Worm (Caenorhabditis elegans) whole organism, early embryonic: ENCODE data around the gene nhr-246.

Experiments
- aly-1 ChIP-seq: sonication (generic microtip); optimal IDR thresholded peaks from 2 replicates; lab custom pipeline; 2016; ENCODE audit warnings: missing genetic modification characterization, missing compliant biosample characterization
- ama-1 ChIP-seq: fragments of 150-350 bp; optimal IDR thresholded peaks from 2 replicates; lab custom pipeline; 2014
- ceh-13 ChIP-seq: fragments of 200-800 bp; sonication (Bioruptor generic); optimal IDR thresholded peaks from 2 replicates; lab custom pipeline; 2018; ENCODE audit warnings: mild to moderate bottlenecking, missing genetic modification characterization, missing compliant biosample characterization
- ceh-36 ChIP-seq: sonication (generic microtip); optimal IDR thresholded peaks from 2 replicates; lab custom pipeline; 2016; ENCODE audit warnings: missing genetic modification characterization, inconsistent platforms, missing compliant biosample characterization
- ets-7 ChIP-seq: sonication (generic microtip); optimal IDR thresholded peaks from 2 replicates; lab custom pipeline; 2016; ENCODE audit warnings: missing genotype, missing genetic modification characterization, missing compliant biosample characterization
- flt-1 ChIP-seq: fragments of 200-800 bp; sonication (Bioruptor generic); IDR thresholded peaks from 2 replicates; pipeline ENCODE4 v1.3.6; 2022; ENCODE audit warnings: missing genetic modification characterization, missing compliant biosample characterization
- hmbx-1 ChIP-seq: sonication (generic microtip); optimal IDR thresholded peaks from 2 replicates; lab custom pipeline; 2016; ENCODE audit warnings: mild to moderate bottlenecking, missing genetic modification characterization, missing compliant biosample characterization
- hmg-4 ChIP-seq: fragments of 200-800 bp; sonication (Bioruptor generic); optimal IDR thresholded peaks from 2 replicates; lab custom pipeline; 2018; ENCODE audit warnings: mild to moderate bottlenecking, missing genetic modification characterization, missing compliant biosample characterization
- hnd-1 ChIP-seq: sonication (generic microtip); optimal IDR thresholded peaks from 2 replicates; lab custom pipeline; 2016; ENCODE audit warnings: missing genetic modification characterization, missing compliant biosample characterization
- pes-1 ChIP-seq: fragments of 200-800 bp; sonication (Bioruptor generic); IDR thresholded peaks from 2 replicates; pipeline ENCODE4 v1.3.6; 2022; ENCODE audit warnings: missing genetic modification reagents, missing genetic modification characterization, missing compliant biosample characterization
- scrt-1 ChIP-seq: fragments of 200-800 bp; sonication (Bioruptor generic); IDR thresholded peaks from 2 replicates; pipeline ENCODE4 v1.3.6; 2022; ENCODE audit warnings: missing genetic modification characterization, missing compliant biosample characterization
- tbx-11 ChIP-seq: fragments of 200-800 bp; sonication (Bioruptor generic); IDR thresholded peaks from 2 replicates; pipeline ENCODE4 v1.3.6; 2022; ENCODE audit warnings: missing genetic modification characterization, missing compliant biosample characterization
- tbx-37 ChIP-seq: fragments of 200-800 bp; sonication (Bioruptor generic); conservative IDR thresholded peaks from 2 replicates; pipeline ENCODE4 v1.3.6; 2022; ENCODE audit warnings: missing genetic modification reagents, missing genetic modification characterization, missing compliant biosample characterization
- tra-4 ChIP-seq: sonication (generic microtip); optimal IDR thresholded peaks from 2 replicates; lab custom pipeline; 2017; ENCODE audit warnings: missing genetic modification characterization, missing compliant biosample characterization

Gene nhr-246

ce11 chrV:15367770-15368169, 51.5 kb downstream of the nhr-246 start:
- TF ChIP-seq hnd-1 (tag; lab: Kevin White, UChicago) = no peak
- no peak for TF ChIP-seq tbx-37 (GFP tag; lab: Robert Waterston, UW)
- no peak for TF ChIP-seq scrt-1
- TF ChIP-seq flt-1 (GFP tag; lab: Robert Waterston, UW) = no peak
- TF ChIP-seq ama-1 (lab: Kevin White, UChicago) = no peak
- no peak for TF ChIP-seq tra-4 (tag; lab: Kevin White, UChicago)
- TF ChIP-seq tbx-11 (GFP tag; lab: Robert Waterston, UW) = no peak
- TF ChIP-seq ceh-13 (GFP tag; lab: Kevin White, UChicago) = no peak
- TF ChIP-seq ceh-36 = no peak
- TF ChIP-seq hmbx-1 (tag; lab: Kevin White, UChicago) = no peak
- no peak for TF ChIP-seq pes-1 (GFP tag; lab: Robert Waterston, UW)
- TF ChIP-seq aly-1 (tag; lab: Kevin White, UChicago) = no peak
- no peak for TF ChIP-seq hmg-4 (GFP tag; lab: Kevin White, UChicago)
- TF ChIP-seq ets-7 = no peak
